Fruit fly (Drosophila melanogaster) whole organism, embryonic: Measurements from ENCODE around the gene dpr14.
A peak's percentile ranks its signal among the peaks of the same experiment; 100 is the strongest.

Experiments used
- Ada2b ChIP-seq: fragments of 200-800 bp; sonication (Bioruptor generic); IDR thresholded peaks from 2 replicates; pipeline ENCODE4 v1.3.6; 2022; ENCODE audit warnings: missing biosample characterization, missing genetic modification characterization
- Aef1 ChIP-seq: fragments of 200-800 bp; sonication (Bioruptor generic); IDR thresholded peaks from 3 replicates; pipeline ENCODE4 v1.3.6; 2022; ENCODE audit warnings: missing biosample characterization, missing genetic modification characterization
- Asciz ChIP-seq: fragments of 200-800 bp; sonication (Bioruptor generic); optimal IDR thresholded peaks from 2 replicates; lab custom pipeline; 2017; ENCODE audit warnings: missing biosample characterization, mild to moderate bottlenecking, missing genetic modification characterization, missing genetic modification reagents
- CG11085 ChIP-seq: fragments of 200-800 bp; sonication (Bioruptor generic); IDR thresholded peaks from 2 replicates; pipeline ENCODE4 v1.3.6; 2022; ENCODE audit warnings: missing biosample characterization, missing genetic modification characterization
- CG12659 ChIP-seq: fragments of 200-800 bp; sonication (Bioruptor generic); optimal IDR thresholded peaks from 3 replicates; lab custom pipeline; 2017; ENCODE audit warnings: mild to moderate bottlenecking, missing biosample characterization, missing genetic modification reagents, missing genetic modification characterization
- CG13424 ChIP-seq: fragments of 200-800 bp; sonication (Bioruptor generic); optimal IDR thresholded peaks from 2 replicates; lab custom pipeline; 2019; ENCODE audit warnings: missing biosample characterization, mild to moderate bottlenecking, missing genetic modification characterization, moderate library complexity
- CG15514 ChIP-seq: fragments of 200-800 bp; sonication (Bioruptor generic); optimal IDR thresholded peaks from 3 replicates; lab custom pipeline; 2017; ENCODE audit warnings: missing biosample characterization, missing genetic modification characterization, mild to moderate bottlenecking, moderate library complexity, missing genetic modification reagents
- CG17385 ChIP-seq: fragments of 200-800 bp; sonication (Bioruptor generic); optimal IDR thresholded peaks from 3 replicates; lab custom pipeline; 2018; ENCODE audit warnings: missing biosample characterization, mild to moderate bottlenecking, missing genetic modification characterization
- CG18262 ChIP-seq: fragments of 200-800 bp; optimal IDR thresholded peaks from 3 replicates; lab custom pipeline; 2019; ENCODE audit warnings: missing biosample characterization, mild to moderate bottlenecking, missing genetic modification characterization, moderate library complexity
- CG2120 ChIP-seq: fragments of 200-800 bp; sonication (Bioruptor generic); optimal IDR thresholded peaks from 3 replicates; lab custom pipeline; 2016; ENCODE audit warnings: missing biosample characterization, missing genetic modification characterization
- CG2712 ChIP-seq: fragments of 200-800 bp; optimal IDR thresholded peaks from 3 replicates; lab custom pipeline; 2019; ENCODE audit warnings: missing biosample characterization, mild to moderate bottlenecking, missing genetic modification characterization, moderate library complexity
- CG32532 ChIP-seq: fragments of 200-800 bp; sonication (Bioruptor generic); IDR thresholded peaks from 2 replicates; pipeline ENCODE4 v1.3.6; 2022; ENCODE audit warnings: missing biosample characterization, missing genetic modification characterization
- CG4820 ChIP-seq: fragments of 200-800 bp; sonication (Bioruptor generic); optimal IDR thresholded peaks from 3 replicates; lab custom pipeline; 2016; ENCODE audit warnings: missing biosample characterization, missing genetic modification characterization
- CG7786 ChIP-seq: fragments of 200-800 bp; sonication (Bioruptor generic); optimal IDR thresholded peaks from 2 replicates; lab custom pipeline; 2016; ENCODE audit warnings: missing biosample characterization, missing genetic modification characterization
- D19A ChIP-seq: fragments of 200-800 bp; optimal IDR thresholded peaks from 3 replicates; lab custom pipeline; 2019; ENCODE audit warnings: missing biosample characterization, mild to moderate bottlenecking, missing genetic modification characterization, moderate library complexity
- Drgx ChIP-seq: fragments of 200-800 bp; sonication (Bioruptor generic); IDR thresholded peaks from 2 replicates; pipeline ENCODE4 v1.3.6; 2022; ENCODE audit warnings: missing biosample characterization, missing genetic modification characterization
- E2f1 ChIP-seq: fragments of 200-800 bp; sonication (Bioruptor generic); IDR thresholded peaks from 2 replicates; pipeline ENCODE4 v1.3.6; 2022; ENCODE audit warnings: missing biosample characterization, missing genetic modification characterization
- HLH3B ChIP-seq: fragments of 200-800 bp; sonication (Bioruptor generic); IDR thresholded peaks from 2 replicates; pipeline ENCODE4 v1.3.6; 2022; ENCODE audit warnings: missing biosample characterization, missing genetic modification characterization
- Hand ChIP-seq: fragments of 200-800 bp; sonication (Bioruptor generic); optimal IDR thresholded peaks from 2 replicates; lab custom pipeline; 2017; ENCODE audit warnings: mild to moderate bottlenecking, missing biosample characterization, missing genetic modification reagents, missing genetic modification characterization
- HmgZ ChIP-seq: fragments of 200-800 bp; sonication (Bioruptor generic); optimal IDR thresholded peaks from 2 replicates; lab custom pipeline; 2018; ENCODE audit warnings: missing biosample characterization, mild to moderate bottlenecking, missing genetic modification characterization
- Hr78 ChIP-seq, 2 experiments: fragments of 200-800 bp in 1 of 2; fragments of >200 bp in 1 of 2; sonication (Bioruptor generic) in 1 of 2; optimal IDR thresholded peaks; 2 replicates each; lab custom pipeline; 2017 to 2019; ENCODE audit warnings: missing biosample characterization in 2 of 2, missing genetic modification characterization in 2 of 2, mild to moderate bottlenecking in 1 of 2, moderate library complexity in 1 of 2
- PHDP ChIP-seq: fragments of 200-800 bp; sonication (Bioruptor generic); optimal IDR thresholded peaks from 3 replicates; lab custom pipeline; 2018; ENCODE audit warnings: missing biosample characterization, mild to moderate bottlenecking, missing genetic modification characterization, moderate library complexity
- Pdp1 ChIP-seq, 2 experiments: fragments of 200-800 bp; sonication (Bioruptor generic); optimal IDR thresholded peaks; 3 replicates each; lab custom pipeline; 2016; ENCODE audit warnings: missing biosample characterization in 2 of 2, missing genetic modification characterization in 2 of 2, mild to moderate bottlenecking in 1 of 2, moderate library complexity in 1 of 2
- Rfx ChIP-seq: fragments of 200-800 bp; sonication (Bioruptor generic); IDR thresholded peaks from 2 replicates; pipeline ENCODE4 v1.3.6; 2022; ENCODE audit warnings: missing biosample characterization, missing genetic modification characterization
- Side ChIP-seq: fragments of 200-800 bp; sonication (Bioruptor generic); optimal IDR thresholded peaks from 2 replicates; lab custom pipeline; 2016; ENCODE audit warnings: missing biosample characterization, missing genetic modification characterization
- Xbp1 ChIP-seq: fragments of 200-800 bp; sonication (Bioruptor generic); optimal IDR thresholded peaks from 3 replicates; lab custom pipeline; 2016; ENCODE audit warnings: missing biosample characterization, mild to moderate bottlenecking, missing genetic modification characterization
- bab2 ChIP-seq: fragments of 200-800 bp; sonication (Bioruptor generic); optimal IDR thresholded peaks from 2 replicates; lab custom pipeline; 2016; ENCODE audit warnings: missing biosample characterization, missing genetic modification characterization
- dysf ChIP-seq: fragments of 200-800 bp; sonication (Bioruptor generic); IDR thresholded peaks from 3 replicates; pipeline ENCODE4 v1.3.6; 2022; ENCODE audit warnings: missing biosample characterization, missing genetic modification characterization
- gem ChIP-seq: fragments of 200-800 bp; sonication (Bioruptor generic); optimal IDR thresholded peaks from 2 replicates; lab custom pipeline; 2019; ENCODE audit warnings: missing biosample characterization, mild to moderate bottlenecking, missing genetic modification characterization, moderate library complexity
- hb ChIP-seq: fragments of 200-800 bp; sonication (Bioruptor generic); IDR thresholded peaks from 3 replicates; pipeline ENCODE4 v1.3.6; 2022; ENCODE audit warnings: missing biosample characterization, missing genetic modification characterization; ENCODE audit not compliant: partially characterized antibody
- kay ChIP-seq: fragments of 200-800 bp; sonication (Bioruptor generic); optimal IDR thresholded peaks from 2 replicates; lab custom pipeline; 2016; ENCODE audit warnings: missing biosample characterization, missing genetic modification characterization
- lmd ChIP-seq: fragments of 200-800 bp; sonication (Bioruptor generic); IDR thresholded peaks from 2 replicates; pipeline ENCODE4 v1.3.6; 2022; ENCODE audit warnings: missing biosample characterization, missing genetic modification characterization
- nmo ChIP-seq: fragments of 200-800 bp; sonication (Bioruptor generic); optimal IDR thresholded peaks from 2 replicates; lab custom pipeline; 2018; ENCODE audit warnings: missing biosample characterization, mild to moderate bottlenecking, missing genetic modification characterization, moderate library complexity
- onecut ChIP-seq: fragments of 200-800 bp; sonication (Bioruptor generic); IDR thresholded peaks from 2 replicates; pipeline ENCODE4 v1.3.6; 2022; ENCODE audit warnings: missing biosample characterization, missing genetic modification characterization
- prd ChIP-seq, 3 experiments: fragments of >200 bp in 2 of 3; fragments of 200-800 bp in 1 of 3; sonication (Bioruptor generic) in 1 of 3; optimal IDR thresholded peaks in 2 of 3; IDR thresholded peaks in 1 of 3; 2 replicates in 2 of 3; 3 replicates in 1 of 3; pipeline versions ENCODE4 v1.3.6 to Lab custom; 2017 to 2022; ENCODE audit warnings: missing biosample characterization in 1 of 3, missing genetic modification characterization in 1 of 3
- row ChIP-seq: fragments of 200-800 bp; sonication (Bioruptor generic); IDR thresholded peaks from 3 replicates; pipeline ENCODE4 v1.3.6; 2022; ENCODE audit warnings: missing biosample characterization, missing genetic modification characterization
- sens ChIP-seq: fragments of 200-800 bp; sonication (Bioruptor generic); peaks from one replicate; lab custom pipeline; 2016; ENCODE audit warnings: missing biosample characterization, missing genetic modification characterization
- slbo ChIP-seq: fragments of 200-800 bp; sonication (Bioruptor generic); IDR thresholded peaks from 2 replicates; pipeline ENCODE4 v1.3.6; 2022; ENCODE audit warnings: missing biosample characterization, missing genetic modification characterization
- slp2 ChIP-seq: fragments of 200-800 bp; sonication (Bioruptor generic); optimal IDR thresholded peaks from 2 replicates; lab custom pipeline; 2016; ENCODE audit warnings: missing biosample characterization, missing genetic modification characterization
- stc ChIP-seq: fragments of 200-800 bp; sonication (Bioruptor generic); IDR thresholded peaks from 2 replicates; pipeline ENCODE4 v1.3.6; 2022; ENCODE audit warnings: missing biosample characterization, missing genetic modification characterization
- tap ChIP-seq: fragments of 200-800 bp; optimal IDR thresholded peaks from 3 replicates; lab custom pipeline; 2019; ENCODE audit warnings: missing biosample characterization, mild to moderate bottlenecking, missing genetic modification characterization, moderate library complexity
- tgo ChIP-seq: fragments of 200-800 bp; sonication (Bioruptor generic); IDR thresholded peaks from 3 replicates; pipeline ENCODE4 v1.3.6; 2022; ENCODE audit warnings: missing biosample characterization, missing genetic modification characterization
- trh ChIP-seq: fragments of 200-800 bp; sonication (Bioruptor generic); optimal IDR thresholded peaks from 2 replicates; lab custom pipeline; 2016; ENCODE audit warnings: missing biosample characterization, missing genetic modification characterization
- ttk ChIP-seq: fragments of 200-800 bp; sonication (Bioruptor generic); IDR thresholded peaks from 2 replicates; pipeline ENCODE4 v2.1.2; 2022; ENCODE audit warnings: missing biosample characterization, missing genetic modification characterization
- unc-4 ChIP-seq: fragments of 200-800 bp; sonication (Bioruptor generic); IDR thresholded peaks from 2 replicates; pipeline ENCODE4 v1.3.6; 2022; ENCODE audit warnings: missing biosample characterization, missing genetic modification characterization; ENCODE audit not compliant: partially characterized antibody
- vvl ChIP-seq: fragments of 200-800 bp; sonication (Bioruptor generic); IDR thresholded peaks from 2 replicates; pipeline ENCODE4 v1.3.6; 2022; ENCODE audit warnings: missing biosample characterization, missing genetic modification characterization

The dpr14 gene

dm6 chrX:7911983-7912630, 4.0 kb upstream of the dpr14 start, which contains the start of gene snz (continued):
- TF ChIP-seq unc-4 (GFP tag; lab: Robert Waterston, UW), result peak; percentile 74
- TF ChIP-seq hb, result peak; percentile 75

dm6 chrX:7909482-7909881, 1.4 kb upstream of the dpr14 start:
- TF ChIP-seq lmd (GFP tag; lab: Robert Waterston, UW), result 0 out of 2 replicates have a peak, but pooled peaks have one; percentile 33
- peak; percentile 34; the same call in 1 of the 2 replicates for TF ChIP-seq E2f1
- peak; percentile 13 for TF ChIP-seq bab2 (GFP tag; lab: Kevin White, UChicago)
- peak; percentile 60; the same call in 2 of the 3 replicates for TF ChIP-seq row
- no peak for TF ChIP-seq prd (optimal IDR thresholded peaks at IDR 0.05; lab: Kevin White, UChicago)
- peak; percentile 56 for TF ChIP-seq prd (GFP tag; IDR thresholded peaks at IDR 0.05; lab: Robert Waterston, UW)
- TF ChIP-seq gem (tag; lab: Kevin White, UChicago), result peak; percentile 62
- TF ChIP-seq Side (GFP tag; lab: Kevin White, UChicago), result no peak
- peak; percentile 32 for TF ChIP-seq CG15514
- TF ChIP-seq stc, result peak; percentile 50; the same call in 1 of the 2 replicates
- TF ChIP-seq Ada2b, result peak; percentile 51; the same call in 1 of the 2 replicates
- no peak for TF ChIP-seq trh (GFP tag; lab: Kevin White, UChicago)
- TF ChIP-seq tgo (GFP tag; lab: Robert Waterston, UW), result no peak
- peak; percentile 15 for TF ChIP-seq D19A (tag; lab: Kevin White, UChicago)
- peak; percentile 24 for TF ChIP-seq CG12659 (GFP tag; lab: Kevin White, UChicago)
- 0 out of 2 replicates have a peak, but pooled peaks have one; percentile 25 for TF ChIP-seq HLH3B
- peak in 1 of 2 experiments; percentile 9 for TF ChIP-seq Pdp1 (GFP tag; optimal IDR thresholded peaks at IDR 0.05; lab: Kevin White, UChicago)
- TF ChIP-seq Xbp1 (GFP tag; lab: Kevin White, UChicago), result peak; percentile 9
- TF ChIP-seq CG17385, result peak; percentile 5
- TF ChIP-seq vvl, result peak; percentile 24; the same call in 1 of the 2 replicates
- TF ChIP-seq CG2120, result peak; percentile 49
- peak; percentile 46 for TF ChIP-seq PHDP (tag; lab: Kevin White, UChicago)
- TF ChIP-seq CG4820 (GFP tag; lab: Kevin White, UChicago), result peak; percentile 5
- TF ChIP-seq sens, result peak; percentile 74
- TF ChIP-seq tap (tag; lab: Kevin White, UChicago), result peak; percentile 7
- TF ChIP-seq CG18262, result peak; percentile 23
- no peak for TF ChIP-seq Drgx
- TF ChIP-seq ttk, result 0 out of 2 replicates have a peak, but pooled peaks have one; percentile 44
- peak; percentile 57 for TF ChIP-seq slbo (GFP tag; lab: Robert Waterston, UW)
- peak; percentile 60 for TF ChIP-seq dysf (GFP tag; lab: Robert Waterston, UW)
- peak; percentile 17 for TF ChIP-seq nmo
- no peak for TF ChIP-seq Asciz (GFP tag; lab: Kevin White, UChicago)
- TF ChIP-seq CG11085 (GFP tag; lab: Robert Waterston, UW), result no peak
- TF ChIP-seq Rfx, result peak; percentile 50
- no peak for TF ChIP-seq Aef1 (GFP tag; lab: Robert Waterston, UW)
- peak in 1 of 2 experiments; percentile 3 for TF ChIP-seq Hr78 (GFP tag; optimal IDR thresholded peaks at IDR 0.05; lab: Kevin White, UChicago)
- TF ChIP-seq HmgZ (tag; lab: Kevin White, UChicago), result peak; percentile 10
- TF ChIP-seq slp2 (GFP tag; lab: Kevin White, UChicago), result no peak
- TF ChIP-seq CG32532 (GFP tag; lab: Robert Waterston, UW), result peak; percentile 51; the same call in 1 of the 2 replicates
- peak; percentile 25 for TF ChIP-seq CG13424 (tag; lab: Kevin White, UChicago)
- peak; percentile 20 for TF ChIP-seq CG7786 (GFP tag; lab: Kevin White, UChicago)
- peak; percentile 7 for TF ChIP-seq CG2712 (tag; lab: Kevin White, UChicago)
- 0 out of 2 replicates have a peak, but pooled peaks have one; percentile 15 for TF ChIP-seq onecut
- TF ChIP-seq Hand, result no peak
- no peak for TF ChIP-seq kay (GFP tag; lab: Kevin White, UChicago)
